Worm (Caenorhabditis elegans) whole organism, L2 larva: ENCODE data around the gene grl-5.

Source experiments
- C34F6.9 ChIP-seq: fragments of 150-350 bp; optimal IDR thresholded peaks from 2 replicates; lab custom pipeline; 2014; ENCODE audit warnings: missing biosample characterization, missing genetic modification characterization
- Y55F3AM.14 ChIP-seq: fragments of 200-800 bp; sonication (Bioruptor generic); optimal IDR thresholded peaks from 2 replicates; lab custom pipeline; 2018; ENCODE audit warnings: mild to moderate bottlenecking, missing genetic modification characterization, missing compliant biosample characterization
- ZK546.5 ChIP-seq: sonication (generic microtip); optimal IDR thresholded peaks from 2 replicates; lab custom pipeline; 2017; ENCODE audit warnings: missing biosample characterization, missing genetic modification characterization
- aly-2 ChIP-seq: fragments of 150-350 bp; optimal IDR thresholded peaks from 2 replicates; lab custom pipeline; 2014; ENCODE audit warnings: missing biosample characterization, missing genetic modification characterization
- ama-1 ChIP-seq: fragments of 150-350 bp; optimal IDR thresholded peaks from 2 replicates; lab custom pipeline; 2018; ENCODE audit warnings: inconsistent platforms
- ceh-16 ChIP-seq: fragments of 150-350 bp; optimal IDR thresholded peaks from 2 replicates; lab custom pipeline; 2014; ENCODE audit warnings: missing biosample characterization, missing genetic modification characterization
- crh-2 ChIP-seq: sonication (generic microtip); optimal IDR thresholded peaks from 2 replicates; lab custom pipeline; 2017; ENCODE audit warnings: missing biosample characterization, missing genetic modification characterization
- dmd-4 ChIP-seq: sonication (generic microtip); optimal IDR thresholded peaks from 2 replicates; lab custom pipeline; 2017; ENCODE audit warnings: missing biosample characterization, missing genetic modification characterization
- elt-1 ChIP-seq: fragments of 150-350 bp; optimal IDR thresholded peaks from 2 replicates; lab custom pipeline; 2014; ENCODE audit warnings: missing biosample characterization, missing genetic modification characterization
- elt-3 ChIP-seq: sonication (generic microtip); optimal IDR thresholded peaks from 2 replicates; lab custom pipeline; 2017; ENCODE audit warnings: missing biosample characterization, missing genetic modification characterization
- fos-1 ChIP-seq: fragments of 150-350 bp; optimal IDR thresholded peaks from 2 replicates; lab custom pipeline; 2014; ENCODE audit warnings: missing biosample characterization, missing genetic modification characterization
- gmeb-1 ChIP-seq: fragments of 150-350 bp; optimal IDR thresholded peaks from 2 replicates; lab custom pipeline; 2014; ENCODE audit warnings: missing biosample characterization, missing genetic modification characterization
- lin-11 ChIP-seq: fragments of 150-350 bp; sonication (generic microtip); optimal IDR thresholded peaks from 2 replicates; lab custom pipeline; 2014; ENCODE audit warnings: missing biosample characterization, missing genetic modification characterization, inconsistent platforms, mixed read lengths
- lsy-2 ChIP-seq, 2 experiments: fragments of 150-350 bp in 1 of 2; sonication (generic microtip) in 1 of 2; optimal IDR thresholded peaks; 2 replicates each; lab custom pipeline; 2014 to 2017; ENCODE audit warnings: missing biosample characterization in 2 of 2, missing genetic modification characterization in 2 of 2
- mab-5 ChIP-seq: fragments of 150-350 bp; optimal IDR thresholded peaks from 2 replicates; lab custom pipeline; 2014; ENCODE audit warnings: missing biosample characterization, missing genetic modification characterization
- mbf-1 ChIP-seq: sonication (generic microtip); optimal IDR thresholded peaks from 2 replicates; lab custom pipeline; 2017; ENCODE audit warnings: missing biosample characterization, missing genetic modification characterization
- nhr-10 ChIP-seq: sonication (generic microtip); optimal IDR thresholded peaks from 2 replicates; lab custom pipeline; 2017; ENCODE audit warnings: missing biosample characterization, missing genetic modification characterization
- nhr-129 ChIP-seq: fragments of 150-350 bp; optimal IDR thresholded peaks from 2 replicates; lab custom pipeline; 2014; ENCODE audit warnings: missing biosample characterization, missing genetic modification characterization
- nhr-21 ChIP-seq: fragments of 150-350 bp; optimal IDR thresholded peaks from 2 replicates; lab custom pipeline; 2014; ENCODE audit warnings: missing biosample characterization, missing genetic modification characterization
- nhr-237 ChIP-seq: fragments of 150-350 bp; optimal IDR thresholded peaks from 2 replicates; lab custom pipeline; 2014; ENCODE audit warnings: missing biosample characterization, missing genetic modification characterization
- nhr-25 ChIP-seq: fragments of 150-350 bp; sonication (generic microtip); optimal IDR thresholded peaks from 3 replicates; lab custom pipeline; 2014; ENCODE audit warnings: missing biosample characterization, missing genetic modification characterization
- nhr-6 ChIP-seq: fragments of 150-350 bp; optimal IDR thresholded peaks from 2 replicates; lab custom pipeline; 2014; ENCODE audit warnings: missing biosample characterization, missing genetic modification characterization
- nhr-77 ChIP-seq: fragments of 150-350 bp; optimal IDR thresholded peaks from 2 replicates; lab custom pipeline; 2014; ENCODE audit warnings: missing biosample characterization, missing genetic modification characterization
- peb-1 ChIP-seq: fragments of 150-350 bp; optimal IDR thresholded peaks from 2 replicates; lab custom pipeline; 2014; ENCODE audit warnings: missing biosample characterization, missing genetic modification characterization
- sem-4 ChIP-seq: fragments of 150-350 bp; optimal IDR thresholded peaks from 2 replicates; lab custom pipeline; 2014; ENCODE audit warnings: missing biosample characterization, missing genetic modification reagents, missing genetic modification characterization
- skn-1 ChIP-seq: sonication (generic microtip); optimal IDR thresholded peaks from 2 replicates; lab custom pipeline; 2017; ENCODE audit warnings: missing biosample characterization, missing genetic modification characterization
- sma-9 ChIP-seq, 2 experiments: fragments of 150-350 bp in 1 of 2; sonication (generic microtip) in 1 of 2; optimal IDR thresholded peaks; 2 replicates each; lab custom pipeline; 2014 to 2016; ENCODE audit warnings: missing genetic modification characterization in 2 of 2, mild to moderate bottlenecking in 1 of 2, missing biosample characterization in 1 of 2, missing compliant biosample characterization in 1 of 2, missing genetic modification reagents in 1 of 2, moderate library complexity in 1 of 2
- snpc-4 ChIP-seq: fragments of 150-350 bp; optimal IDR thresholded peaks from 2 replicates; lab custom pipeline; 2014; ENCODE audit warnings: missing biosample characterization, missing genetic modification characterization
- unc-39 ChIP-seq: fragments of 150-350 bp; optimal IDR thresholded peaks from 2 replicates; lab custom pipeline; 2014; ENCODE audit warnings: missing biosample characterization, missing genetic modification characterization
- unc-55 ChIP-seq: fragments of 150-350 bp; sonication (generic microtip); optimal IDR thresholded peaks from 3 replicates; lab custom pipeline; 2014; ENCODE audit warnings: missing biosample characterization, missing genetic modification reagents, missing genetic modification characterization
- unc-62 ChIP-seq: fragments of 150-350 bp; optimal IDR thresholded peaks from 2 replicates; lab custom pipeline; 2014; ENCODE audit warnings: missing biosample characterization, missing genetic modification reagents, missing genetic modification characterization
- ztf-11 ChIP-seq: sonication (generic microtip); optimal IDR thresholded peaks from 2 replicates; lab custom pipeline; 2017; ENCODE audit warnings: missing biosample characterization, missing genetic modification characterization
- ztf-4 ChIP-seq: fragments of 150-350 bp; optimal IDR thresholded peaks from 2 replicates; lab custom pipeline; 2014; ENCODE audit warnings: missing biosample characterization, missing genetic modification characterization

grl-5 gene

ce11 chrV:4411714-4412113, 2.7 kb downstream of the grl-5 start, which contains the start of gene Y47D7A.17:
Gene Y47D7A.17 (minus strand): TSS chrV:4411814.
- no peak for TF ChIP-seq unc-62 (GFP tag; lab: Kevin White, UChicago)
- TF ChIP-seq ZK546.5 (tag; lab: Kevin White, UChicago), result no peak
- no peak for TF ChIP-seq nhr-237 (tag; lab: Kevin White, UChicago)
- no peak for TF ChIP-seq mbf-1 (tag; lab: Kevin White, UChicago)
- TF ChIP-seq skn-1 (tag; lab: Kevin White, UChicago), result no peak
- no peak for TF ChIP-seq crh-2 (tag; lab: Kevin White, UChicago)
- no peak for TF ChIP-seq aly-2 (tag; lab: Kevin White, UChicago)

DNA sequence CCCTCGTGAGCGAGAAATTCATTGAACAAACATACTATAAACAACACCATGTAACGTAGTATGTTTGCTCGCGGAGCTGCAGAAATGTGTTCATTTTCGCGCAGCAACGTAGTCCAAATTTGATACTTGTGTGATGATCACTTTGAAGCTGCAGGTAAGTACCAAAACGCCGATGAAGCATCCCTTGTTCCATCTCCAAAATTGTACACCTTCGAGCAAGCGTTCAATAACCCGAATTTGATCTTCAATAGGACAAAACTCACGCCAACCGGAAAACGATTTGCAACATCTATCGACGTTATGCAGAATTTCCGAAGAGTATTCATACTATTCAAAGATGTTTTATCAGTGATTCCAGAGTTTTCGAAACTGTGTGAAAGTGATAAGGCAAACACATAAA, 3.8 kb downstream of the grl-5 start, which contains the start of gene Y47D7A.3:
Gene Y47D7A.3, plus strand, starts transcription at position 301 of the 400 bp plus-strand sequence.
- TF ChIP-seq mab-5 (tag; lab: Kevin White, UChicago) (no peak), ztf-11 (tag; lab: Kevin White, UChicago) (no peak), crh-2 (tag; lab: Kevin White, UChicago) (no peak), nhr-77 (tag; lab: Kevin White, UChicago) (no peak), sma-9 (GFP tag; optimal IDR thresholded peaks at IDR 0.05; lab: Kevin White, UChicago) (no peak), sma-9 (tag; optimal IDR thresholded peaks at IDR 0.05; lab: Kevin White, UChicago) (no peak), snpc-4 (tag; lab: Kevin White, UChicago) (no peak), Y55F3AM.14 (no peak), nhr-237 (tag; lab: Kevin White, UChicago) (no peak), mbf-1 (tag; lab: Kevin White, UChicago) (no peak), peb-1 (tag; lab: Kevin White, UChicago) (no peak), sem-4 (tag; lab: Kevin White, UChicago) (no peak), unc-62 (GFP tag; lab: Kevin White, UChicago) (no peak), aly-2 (tag; lab: Kevin White, UChicago) (no peak), dmd-4 (tag; lab: Kevin White, UChicago) (no peak), unc-39 (tag; lab: Kevin White, UChicago) (no peak)

DNA sequence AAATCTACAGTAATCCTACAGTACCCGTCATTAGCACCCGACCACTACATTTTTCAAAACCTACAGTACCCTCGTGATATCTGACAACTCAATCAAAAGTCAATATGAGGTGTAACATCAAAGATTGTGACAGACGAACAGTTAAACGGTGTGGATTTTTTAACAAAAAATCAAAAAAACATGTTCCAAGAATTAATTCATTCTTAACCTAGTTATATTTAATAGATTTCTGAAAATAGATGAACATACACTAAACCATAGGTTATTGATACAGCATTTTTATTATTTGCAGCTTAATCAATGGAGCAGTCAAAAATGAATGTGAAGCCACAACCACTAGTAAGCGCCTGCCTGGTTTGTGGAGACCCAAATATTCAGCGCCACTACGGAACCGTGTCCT, 6.9 kb downstream of the grl-5 start, which contains the start of gene nhr-118:
Gene nhr-118, plus strand, starts transcription at position 301 of the 400 bp plus-strand sequence.
- TF ChIP-seq unc-39 (tag; lab: Kevin White, UChicago), result no peak
- TF ChIP-seq ceh-16, result no peak
- TF ChIP-seq fos-1 (tag; lab: Kevin White, UChicago), result no peak
- no peak for TF ChIP-seq elt-1
- TF ChIP-seq ztf-11 (tag; lab: Kevin White, UChicago), result no peak
- no peak for TF ChIP-seq ZK546.5 (tag; lab: Kevin White, UChicago)
- no peak for TF ChIP-seq sma-9 (GFP tag; optimal IDR thresholded peaks at IDR 0.05; lab: Kevin White, UChicago)
- no peak for TF ChIP-seq sma-9 (tag; optimal IDR thresholded peaks at IDR 0.05; lab: Kevin White, UChicago)
- no peak for TF ChIP-seq snpc-4 (tag; lab: Kevin White, UChicago)
- TF ChIP-seq Y55F3AM.14, result no peak
- no peak for TF ChIP-seq mbf-1 (tag; lab: Kevin White, UChicago)
- no peak for TF ChIP-seq nhr-6
- TF ChIP-seq nhr-25, result no peak
- TF ChIP-seq unc-55 (GFP tag; lab: Kevin White, UChicago), result no peak
- TF ChIP-seq ztf-4 (tag; lab: Kevin White, UChicago), result no peak
- no peak for TF ChIP-seq mab-5 (tag; lab: Kevin White, UChicago)
- no peak for TF ChIP-seq lsy-2 (tag; optimal IDR thresholded peaks at IDR 0.05; lab: Kevin White, UChicago)
- TF ChIP-seq, all 48 proteins: peak for 0

DNA sequence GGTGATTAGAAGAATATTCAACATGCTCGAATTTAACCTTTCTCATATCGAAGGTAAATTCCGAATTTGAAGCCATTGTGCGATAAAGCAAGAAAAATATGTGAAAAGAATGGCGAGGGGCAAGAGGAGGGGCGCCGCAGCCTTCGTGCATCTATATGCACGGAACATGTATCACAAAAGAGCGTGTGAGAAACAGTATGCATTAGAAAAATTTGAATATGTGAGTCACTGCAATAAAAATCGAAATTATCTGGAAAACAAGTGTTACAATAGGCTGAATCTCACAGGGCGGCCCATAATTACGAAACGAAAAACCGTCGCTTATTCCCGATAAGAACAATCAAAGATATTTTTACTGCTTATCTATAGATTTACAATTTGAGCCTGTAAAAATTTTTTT, 12.6 kb downstream of the grl-5 start, which contains the start of gene F13A2.5:
Gene F13A2.5, minus strand, starts transcription at position 101 of the 400 bp plus-strand sequence.
- no peak for TF ChIP-seq elt-3 (tag; lab: Kevin White, UChicago)
- TF ChIP-seq C34F6.9 (tag; lab: Kevin White, UChicago), result no peak
- TF ChIP-seq ama-1 (lab: Kevin White, UChicago), result no peak
- no peak for TF ChIP-seq ZK546.5 (tag; lab: Kevin White, UChicago)
- TF ChIP-seq lin-11 (tag; lab: Kevin White, UChicago), result no peak
- TF ChIP-seq ztf-4 (tag; lab: Kevin White, UChicago), result no peak
- no peak for TF ChIP-seq nhr-10 (tag; lab: Kevin White, UChicago)
- no peak for TF ChIP-seq nhr-129 (tag; lab: Kevin White, UChicago)
- no peak for TF ChIP-seq nhr-237 (tag; lab: Kevin White, UChicago)
- TF ChIP-seq gmeb-1 (tag; lab: Kevin White, UChicago), result no peak
- no peak for TF ChIP-seq nhr-21 (tag; lab: Kevin White, UChicago)
- TF ChIP-seq dmd-4 (tag; lab: Kevin White, UChicago), result no peak
- TF ChIP-seq ztf-11 (tag; lab: Kevin White, UChicago), result no peak
- TF ChIP-seq sma-9 (GFP tag; optimal IDR thresholded peaks at IDR 0.05; lab: Kevin White, UChicago), result no peak
- TF ChIP-seq sma-9 (tag; optimal IDR thresholded peaks at IDR 0.05; lab: Kevin White, UChicago), result no peak
